Worm (Caenorhabditis elegans) whole organism, early embryonic: ENCODE measurements around the gene Y62H9A.16.

Experiments
- F13C5.2 ChIP-seq: sonication (generic microtip); optimal IDR thresholded peaks from 2 replicates; lab custom pipeline; 2017; ENCODE audit warnings: mild to moderate bottlenecking, missing genetic modification characterization, inconsistent platforms, missing compliant biosample characterization
- ama-1 ChIP-seq: fragments of 150-350 bp; optimal IDR thresholded peaks from 2 replicates; lab custom pipeline; 2014
- ceh-13 ChIP-seq: fragments of 200-800 bp; sonication (Bioruptor generic); optimal IDR thresholded peaks from 2 replicates; lab custom pipeline; 2018; ENCODE audit warnings: mild to moderate bottlenecking, missing genetic modification characterization, missing compliant biosample characterization
- hmbx-1 ChIP-seq: sonication (generic microtip); optimal IDR thresholded peaks from 2 replicates; lab custom pipeline; 2016; ENCODE audit warnings: mild to moderate bottlenecking, missing genetic modification characterization, missing compliant biosample characterization
- tbx-37 ChIP-seq: fragments of 200-800 bp; sonication (Bioruptor generic); conservative IDR thresholded peaks from 2 replicates; pipeline ENCODE4 v1.3.6; 2022; ENCODE audit warnings: missing genetic modification reagents, missing genetic modification characterization, missing compliant biosample characterization

ce11 chrX:11869260-11869659, 48.8 kb upstream of the Y62H9A.16 start, which contains the start of gene dot-1.2:
- no peak for TF ChIP-seq F13C5.2 (tag; lab: Kevin White, UChicago)
- TF ChIP-seq ceh-13 = no peak
- TF ChIP-seq hmbx-1 (tag; lab: Kevin White, UChicago) = no peak
- TF ChIP-seq ama-1 (lab: Kevin White, UChicago) = no peak
- TF ChIP-seq tbx-37 (GFP tag; lab: Robert Waterston, UW) = no peak
